Worm (Caenorhabditis elegans) whole organism, L2 larva: ENCODE data around the gene nas-21.

Experiments
- C34F6.9 ChIP-seq: fragments of 150-350 bp; optimal IDR thresholded peaks from 2 replicates; lab custom pipeline; 2014; ENCODE audit warnings: missing biosample characterization, missing genetic modification characterization
- F13H6.1 ChIP-seq: sonication (generic microtip); optimal IDR thresholded peaks from 2 replicates; lab custom pipeline; 2016; ENCODE audit warnings: missing genetic modification characterization, missing compliant biosample characterization
- Y55F3AM.14 ChIP-seq: fragments of 200-800 bp; sonication (Bioruptor generic); optimal IDR thresholded peaks from 2 replicates; lab custom pipeline; 2018; ENCODE audit warnings: mild to moderate bottlenecking, missing genetic modification characterization, missing compliant biosample characterization
- alr-1 ChIP-seq: fragments of 150-350 bp; optimal IDR thresholded peaks from 2 replicates; lab custom pipeline; 2014; ENCODE audit warnings: missing biosample characterization, missing genetic modification characterization
- blmp-1 ChIP-seq: sonication (generic microtip); optimal IDR thresholded peaks from 2 replicates; lab custom pipeline; 2017; ENCODE audit warnings: missing genetic modification characterization, mild to moderate bottlenecking, missing compliant biosample characterization, antibody characterized with exemption, moderate library complexity; ENCODE audit not compliant: insufficient read depth
- ceh-16 ChIP-seq: fragments of 150-350 bp; optimal IDR thresholded peaks from 2 replicates; lab custom pipeline; 2014; ENCODE audit warnings: missing biosample characterization, missing genetic modification characterization
- ceh-82 ChIP-seq: fragments of 150-350 bp; optimal IDR thresholded peaks from 2 replicates; lab custom pipeline; 2014; ENCODE audit warnings: missing biosample characterization, missing genetic modification characterization
- crh-2 ChIP-seq: sonication (generic microtip); optimal IDR thresholded peaks from 2 replicates; lab custom pipeline; 2017; ENCODE audit warnings: missing biosample characterization, missing genetic modification characterization
- dmd-4 ChIP-seq: sonication (generic microtip); optimal IDR thresholded peaks from 2 replicates; lab custom pipeline; 2017; ENCODE audit warnings: missing biosample characterization, missing genetic modification characterization
- egl-27 ChIP-seq: sonication (generic microtip); optimal IDR thresholded peaks from 3 replicates; lab custom pipeline; 2017; ENCODE audit warnings: missing biosample characterization, missing genetic modification reagents, missing genetic modification characterization
- elt-1 ChIP-seq: fragments of 150-350 bp; optimal IDR thresholded peaks from 2 replicates; lab custom pipeline; 2014; ENCODE audit warnings: missing biosample characterization, missing genetic modification characterization
- elt-3 ChIP-seq: sonication (generic microtip); optimal IDR thresholded peaks from 2 replicates; lab custom pipeline; 2017; ENCODE audit warnings: missing biosample characterization, missing genetic modification characterization
- gmeb-1 ChIP-seq: fragments of 150-350 bp; optimal IDR thresholded peaks from 2 replicates; lab custom pipeline; 2014; ENCODE audit warnings: missing biosample characterization, missing genetic modification characterization
- lin-11 ChIP-seq: fragments of 150-350 bp; sonication (generic microtip); optimal IDR thresholded peaks from 2 replicates; lab custom pipeline; 2014; ENCODE audit warnings: missing biosample characterization, missing genetic modification characterization, inconsistent platforms, mixed read lengths
- lin-39 ChIP-seq: fragments of 150-350 bp; optimal IDR thresholded peaks from 2 replicates; lab custom pipeline; 2014; ENCODE audit warnings: missing biosample characterization, missing genetic modification reagents, missing genetic modification characterization
- lsy-2 ChIP-seq, 2 experiments: fragments of 150-350 bp in 1 of 2; sonication (generic microtip) in 1 of 2; optimal IDR thresholded peaks; 2 replicates each; lab custom pipeline; 2014 to 2017; ENCODE audit warnings: missing biosample characterization in 2 of 2, missing genetic modification characterization in 2 of 2
- mab-5 ChIP-seq: fragments of 150-350 bp; optimal IDR thresholded peaks from 2 replicates; lab custom pipeline; 2014; ENCODE audit warnings: missing biosample characterization, missing genetic modification characterization
- mbf-1 ChIP-seq: sonication (generic microtip); optimal IDR thresholded peaks from 2 replicates; lab custom pipeline; 2017; ENCODE audit warnings: missing biosample characterization, missing genetic modification characterization
- mdl-1 ChIP-seq, 2 experiments: fragments of 150-350 bp in 1 of 2; sonication (generic microtip) in 1 of 2; optimal IDR thresholded peaks; 2 replicates each; lab custom pipeline; 2017; ENCODE audit warnings: missing biosample characterization in 2 of 2, missing genetic modification characterization in 2 of 2
- nhr-10 ChIP-seq: sonication (generic microtip); optimal IDR thresholded peaks from 2 replicates; lab custom pipeline; 2017; ENCODE audit warnings: missing biosample characterization, missing genetic modification characterization
- nhr-11 ChIP-seq: fragments of 150-350 bp; optimal IDR thresholded peaks from 2 replicates; lab custom pipeline; 2014; ENCODE audit warnings: missing biosample characterization, missing genetic modification characterization
- nhr-129 ChIP-seq: fragments of 150-350 bp; optimal IDR thresholded peaks from 2 replicates; lab custom pipeline; 2014; ENCODE audit warnings: missing biosample characterization, missing genetic modification characterization
- nhr-237 ChIP-seq: fragments of 150-350 bp; optimal IDR thresholded peaks from 2 replicates; lab custom pipeline; 2014; ENCODE audit warnings: missing biosample characterization, missing genetic modification characterization
- nhr-25 ChIP-seq: fragments of 150-350 bp; sonication (generic microtip); optimal IDR thresholded peaks from 3 replicates; lab custom pipeline; 2014; ENCODE audit warnings: missing biosample characterization, missing genetic modification characterization
- nhr-6 ChIP-seq: fragments of 150-350 bp; optimal IDR thresholded peaks from 2 replicates; lab custom pipeline; 2014; ENCODE audit warnings: missing biosample characterization, missing genetic modification characterization
- nhr-77 ChIP-seq: fragments of 150-350 bp; optimal IDR thresholded peaks from 2 replicates; lab custom pipeline; 2014; ENCODE audit warnings: missing biosample characterization, missing genetic modification characterization
- peb-1 ChIP-seq: fragments of 150-350 bp; optimal IDR thresholded peaks from 2 replicates; lab custom pipeline; 2014; ENCODE audit warnings: missing biosample characterization, missing genetic modification characterization
- sem-4 ChIP-seq: fragments of 150-350 bp; optimal IDR thresholded peaks from 2 replicates; lab custom pipeline; 2014; ENCODE audit warnings: missing biosample characterization, missing genetic modification reagents, missing genetic modification characterization
- sma-3 ChIP-seq: sonication (generic microtip); optimal IDR thresholded peaks from 2 replicates; lab custom pipeline; 2016; ENCODE audit warnings: missing genetic modification reagents, missing genetic modification characterization, missing compliant biosample characterization
- sma-9 ChIP-seq, 2 experiments: fragments of 150-350 bp in 1 of 2; sonication (generic microtip) in 1 of 2; optimal IDR thresholded peaks; 2 replicates each; lab custom pipeline; 2014 to 2016; ENCODE audit warnings: missing genetic modification characterization in 2 of 2, mild to moderate bottlenecking in 1 of 2, missing biosample characterization in 1 of 2, missing compliant biosample characterization in 1 of 2, missing genetic modification reagents in 1 of 2, moderate library complexity in 1 of 2
- snpc-4 ChIP-seq: fragments of 150-350 bp; optimal IDR thresholded peaks from 2 replicates; lab custom pipeline; 2014; ENCODE audit warnings: missing biosample characterization, missing genetic modification characterization
- unc-55 ChIP-seq: fragments of 150-350 bp; sonication (generic microtip); optimal IDR thresholded peaks from 3 replicates; lab custom pipeline; 2014; ENCODE audit warnings: missing biosample characterization, missing genetic modification reagents, missing genetic modification characterization
- unc-62 ChIP-seq: fragments of 150-350 bp; optimal IDR thresholded peaks from 2 replicates; lab custom pipeline; 2014; ENCODE audit warnings: missing biosample characterization, missing genetic modification reagents, missing genetic modification characterization
- ztf-11 ChIP-seq: sonication (generic microtip); optimal IDR thresholded peaks from 2 replicates; lab custom pipeline; 2017; ENCODE audit warnings: missing biosample characterization, missing genetic modification characterization
- ztf-4 ChIP-seq: fragments of 150-350 bp; optimal IDR thresholded peaks from 2 replicates; lab custom pipeline; 2014; ENCODE audit warnings: missing biosample characterization, missing genetic modification characterization

nas-21 gene

ce11 chrV:11446297-11446696, 26.1 kb upstream of the nas-21 start, which contains the start of gene mig-17:
mig-17 (plus strand) TSS chrV:11446685.
- no peak for TF ChIP-seq unc-62 (GFP tag; lab: Kevin White, UChicago)
- no peak for TF ChIP-seq lsy-2 (tag; optimal IDR thresholded peaks at IDR 0.05; lab: Kevin White, UChicago)
- TF ChIP-seq sem-4, result no peak
- no peak for TF ChIP-seq elt-3
- no peak for TF ChIP-seq nhr-77 (tag; lab: Kevin White, UChicago)
- TF ChIP-seq nhr-6, result no peak
- no peak for TF ChIP-seq snpc-4 (tag; lab: Kevin White, UChicago)
- TF ChIP-seq mdl-1 (tag; optimal IDR thresholded peaks at IDR 0.05; lab: Kevin White, UChicago), result no peak
- TF ChIP-seq sma-9 (GFP tag; optimal IDR thresholded peaks at IDR 0.05; lab: Kevin White, UChicago), result peak; percentile 7
- no peak for TF ChIP-seq sma-9 (tag; optimal IDR thresholded peaks at IDR 0.05; lab: Kevin White, UChicago)
- no peak for TF ChIP-seq blmp-1 (tag; lab: Kevin White, UChicago)
- peak; percentile 31 for TF ChIP-seq nhr-129 (tag; lab: Kevin White, UChicago)
- TF ChIP-seq dmd-4 (tag; lab: Kevin White, UChicago), result no peak
- TF ChIP-seq crh-2 (tag; lab: Kevin White, UChicago), result no peak
- TF ChIP-seq mab-5 (tag; lab: Kevin White, UChicago), result no peak
- TF ChIP-seq nhr-25 (tag; lab: Kevin White, UChicago), result no peak
- TF ChIP-seq alr-1, result no peak
- TF ChIP-seq ztf-11 (tag; lab: Kevin White, UChicago), result no peak
- TF ChIP-seq C34F6.9 (tag; lab: Kevin White, UChicago), result no peak
- no peak for TF ChIP-seq nhr-10 (tag; lab: Kevin White, UChicago)
- TF ChIP-seq ceh-82 (tag; lab: Kevin White, UChicago), result no peak
- TF ChIP-seq F13H6.1 (tag; lab: Kevin White, UChicago), result peak; percentile 56
- no peak for TF ChIP-seq lin-39
- TF ChIP-seq sma-3, result no peak
- TF ChIP-seq nhr-11 (tag; lab: Kevin White, UChicago), result no peak

- TF ChIP-seq dmd-4 (tag; lab: Kevin White, UChicago) (no peak), blmp-1 (tag; lab: Kevin White, UChicago) (no peak), peb-1 (tag; lab: Kevin White, UChicago) (no peak), egl-27 (tag; lab: Kevin White, UChicago) (no peak), nhr-237 (tag; lab: Kevin White, UChicago) (no peak), ceh-82 (tag; lab: Kevin White, UChicago) (no peak), ztf-4 (no peak), mbf-1 (tag; lab: Kevin White, UChicago) (no peak), lin-11 (tag; lab: Kevin White, UChicago) (no peak), ceh-16 (tag; lab: Kevin White, UChicago) (no peak), crh-2 (tag; lab: Kevin White, UChicago) (no peak), mab-5 (tag; lab: Kevin White, UChicago) (no peak)
These were observed 23.0 kb upstream of the nas-21 start for ce11 chrV:11449404-11449803.

ce11 chrV:11450257-11450656, 22.1 kb upstream of the nas-21 start, which contains the start of gene col-156:
col-156 (minus strand) TSS chrV:11450357.
- TF ChIP-seq gmeb-1 (tag; lab: Kevin White, UChicago) (no peak), unc-55 (GFP tag; lab: Kevin White, UChicago) (no peak), F13H6.1 (tag; lab: Kevin White, UChicago) (no peak), dmd-4 (tag; lab: Kevin White, UChicago) (no peak), unc-62 (GFP tag; lab: Kevin White, UChicago) (no peak), nhr-77 (tag; lab: Kevin White, UChicago) (no peak), elt-1 (no peak)
- TF ChIP-seq, all 48 proteins: peak for 0

- TF ChIP-seq ztf-11 (tag; lab: Kevin White, UChicago), result no peak
- no peak for TF ChIP-seq nhr-25 (tag; lab: Kevin White, UChicago)
- no peak for TF ChIP-seq sma-3
- TF ChIP-seq nhr-6, result no peak
- no peak for TF ChIP-seq unc-62 (GFP tag; lab: Kevin White, UChicago)
- no peak for TF ChIP-seq Y55F3AM.14 (GFP tag; lab: Kevin White, UChicago)
These were observed 17.4 kb upstream of the nas-21 start for ce11 chrV:11454917-11455316.
